Fruit fly (Drosophila melanogaster) whole organism, wandering third instar larva: Measurements from ENCODE around the gene CG14627.

Experiments used
- CrebA ChIP-seq: fragments of 200-800 bp; sonication (Bioruptor generic); optimal IDR thresholded peaks from 2 replicates; lab custom pipeline; 2016; ENCODE audit warnings: missing biosample characterization, mild to moderate bottlenecking, missing genetic modification characterization, borderline replicate concordance
- rgr ChIP-seq: fragments of 200-800 bp; sonication (Bioruptor generic); optimal IDR thresholded peaks from 3 replicates; lab custom pipeline; 2016; ENCODE audit warnings: missing biosample characterization, mild to moderate bottlenecking, missing genetic modification characterization
- usp ChIP-seq: fragments of >200 bp; optimal IDR thresholded peaks from 2 replicates; lab custom pipeline; 2017; ENCODE audit warnings: missing biosample characterization, missing genetic modification characterization

dm6 chrX:1134053-1135005, 47.1 kb upstream of the CG14627 start, which contains the start of gene CG3655:
- TF ChIP-seq usp (no peak), rgr (GFP tag; lab: Kevin White, UChicago) (no peak), CrebA (no peak)
